Worm (Caenorhabditis elegans) whole organism, early embryonic: ENCODE measurements around the gene C25H3.3.

Experiments
- B0310.2 ChIP-seq: sonication (generic microtip); optimal IDR thresholded peaks from 2 replicates; lab custom pipeline; 2016; ENCODE audit warnings: mild to moderate bottlenecking, missing genetic modification characterization, missing compliant biosample characterization
- F13C5.2 ChIP-seq: sonication (generic microtip); optimal IDR thresholded peaks from 2 replicates; lab custom pipeline; 2017; ENCODE audit warnings: mild to moderate bottlenecking, missing genetic modification characterization, inconsistent platforms, missing compliant biosample characterization
- aly-1 ChIP-seq: sonication (generic microtip); optimal IDR thresholded peaks from 2 replicates; lab custom pipeline; 2016; ENCODE audit warnings: missing genetic modification characterization, missing compliant biosample characterization
- ama-1 ChIP-seq: fragments of 150-350 bp; optimal IDR thresholded peaks from 2 replicates; lab custom pipeline; 2014
- ceh-13 ChIP-seq: fragments of 200-800 bp; sonication (Bioruptor generic); optimal IDR thresholded peaks from 2 replicates; lab custom pipeline; 2018; ENCODE audit warnings: mild to moderate bottlenecking, missing genetic modification characterization, missing compliant biosample characterization
- ceh-36 ChIP-seq: sonication (generic microtip); optimal IDR thresholded peaks from 2 replicates; lab custom pipeline; 2016; ENCODE audit warnings: missing genetic modification characterization, inconsistent platforms, missing compliant biosample characterization
- ets-7 ChIP-seq: sonication (generic microtip); optimal IDR thresholded peaks from 2 replicates; lab custom pipeline; 2016; ENCODE audit warnings: missing genotype, missing genetic modification characterization, missing compliant biosample characterization
- flt-1 ChIP-seq: fragments of 200-800 bp; sonication (Bioruptor generic); IDR thresholded peaks from 2 replicates; pipeline ENCODE4 v1.3.6; 2022; ENCODE audit warnings: missing genetic modification characterization, missing compliant biosample characterization
- hmbx-1 ChIP-seq: sonication (generic microtip); optimal IDR thresholded peaks from 2 replicates; lab custom pipeline; 2016; ENCODE audit warnings: mild to moderate bottlenecking, missing genetic modification characterization, missing compliant biosample characterization
- hmg-4 ChIP-seq: fragments of 200-800 bp; sonication (Bioruptor generic); optimal IDR thresholded peaks from 2 replicates; lab custom pipeline; 2018; ENCODE audit warnings: mild to moderate bottlenecking, missing genetic modification characterization, missing compliant biosample characterization
- hnd-1 ChIP-seq: sonication (generic microtip); optimal IDR thresholded peaks from 2 replicates; lab custom pipeline; 2016; ENCODE audit warnings: missing genetic modification characterization, missing compliant biosample characterization
- pes-1 ChIP-seq: fragments of 200-800 bp; sonication (Bioruptor generic); IDR thresholded peaks from 2 replicates; pipeline ENCODE4 v1.3.6; 2022; ENCODE audit warnings: missing genetic modification reagents, missing genetic modification characterization, missing compliant biosample characterization
- scrt-1 ChIP-seq: fragments of 200-800 bp; sonication (Bioruptor generic); IDR thresholded peaks from 2 replicates; pipeline ENCODE4 v1.3.6; 2022; ENCODE audit warnings: missing genetic modification characterization, missing compliant biosample characterization
- sea-1 ChIP-seq: fragments of 200-800 bp; sonication (Bioruptor generic); conservative IDR thresholded peaks from 2 replicates; pipeline ENCODE4 v1.3.6; 2022; ENCODE audit warnings: missing genetic modification characterization, missing compliant biosample characterization
- tbx-11 ChIP-seq: fragments of 200-800 bp; sonication (Bioruptor generic); IDR thresholded peaks from 2 replicates; pipeline ENCODE4 v1.3.6; 2022; ENCODE audit warnings: missing genetic modification characterization, missing compliant biosample characterization
- tbx-37 ChIP-seq: fragments of 200-800 bp; sonication (Bioruptor generic); conservative IDR thresholded peaks from 2 replicates; pipeline ENCODE4 v1.3.6; 2022; ENCODE audit warnings: missing genetic modification reagents, missing genetic modification characterization, missing compliant biosample characterization
- tra-4 ChIP-seq: sonication (generic microtip); optimal IDR thresholded peaks from 2 replicates; lab custom pipeline; 2017; ENCODE audit warnings: missing genetic modification characterization, missing compliant biosample characterization

The C25H3.3 gene

DNA sequence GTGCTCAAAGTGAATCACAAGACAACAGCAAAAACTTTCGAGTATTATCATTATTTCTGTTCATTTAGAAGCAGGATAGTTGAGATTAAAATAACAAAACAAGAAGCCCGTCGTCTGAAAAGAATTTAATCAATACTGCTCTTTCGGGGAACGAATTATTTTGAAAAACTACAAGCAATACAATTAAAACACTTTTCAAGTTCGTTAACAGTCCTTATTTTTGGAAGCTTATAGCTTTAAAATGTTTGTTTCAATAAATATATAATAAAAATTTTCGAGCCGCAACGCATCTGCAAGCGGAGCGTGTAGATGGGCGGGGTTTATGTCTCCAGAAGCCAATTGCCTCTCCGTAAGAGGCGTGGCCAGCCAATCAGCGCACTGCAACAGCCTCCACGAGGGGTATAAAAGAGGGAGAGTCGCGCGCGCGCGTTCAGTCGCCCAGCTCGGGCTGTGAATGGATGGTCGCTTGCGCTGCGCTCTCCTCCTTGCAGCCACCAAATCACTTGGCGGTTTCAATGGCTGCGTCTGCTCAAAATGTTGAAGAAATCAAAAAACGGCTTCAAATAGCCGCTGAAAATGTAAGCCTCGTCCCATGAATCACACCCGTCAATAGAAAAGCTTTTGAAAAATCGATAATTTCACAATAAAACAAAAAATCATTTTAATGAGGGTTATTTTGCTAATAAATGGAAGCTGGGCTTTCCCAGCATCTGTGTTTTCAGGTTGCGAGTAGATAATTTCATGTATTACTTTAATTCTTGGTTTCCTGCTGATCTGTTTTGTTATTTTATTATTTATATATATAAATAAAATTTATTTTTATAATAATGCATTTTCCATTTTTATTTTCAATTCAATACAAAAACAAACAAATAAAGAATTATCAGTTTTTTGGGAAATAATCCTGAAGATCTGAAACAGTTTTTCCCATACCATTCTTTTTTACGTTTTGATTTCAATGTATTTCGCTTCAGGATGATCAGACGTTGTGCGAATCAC lies 33.0 kb upstream of the C25H3.3 start, which contains the start of the genes ift-43 and mdt-26:
TSS of gene ift-43 (minus strand) at position 51 of the 999 bp plus-strand sequence.
TSS of gene mdt-26 (plus strand) at position 446 of the 999 bp plus-strand sequence.
- TF ChIP-seq ets-7 (tag; lab: Kevin White, UChicago) (no peak), scrt-1 (GFP tag; lab: Robert Waterston, UW) (peak; percentile 76), tbx-37 (GFP tag; lab: Robert Waterston, UW) (peak; percentile 5; the same call in 1 of the 2 replicates), sea-1 (GFP tag; lab: Robert Waterston, UW) (peak; percentile 82), aly-1 (no peak), B0310.2 (tag; lab: Kevin White, UChicago) (peak; percentile 24), tbx-11 (GFP tag; lab: Robert Waterston, UW) (peak; percentile 67), tra-4 (tag; lab: Kevin White, UChicago) (no peak), ceh-36 (tag; lab: Kevin White, UChicago) (peak; percentile 27), ama-1 (peak; percentile 98), F13C5.2 (tag; lab: Kevin White, UChicago) (peak; percentile 46), flt-1 (GFP tag; lab: Robert Waterston, UW) (peak; percentile 54; the same call in 1 of the 2 replicates), pes-1 (GFP tag; lab: Robert Waterston, UW) (peak; percentile 67), hmg-4 (GFP tag; lab: Kevin White, UChicago) (peak; percentile 82)

DNA sequence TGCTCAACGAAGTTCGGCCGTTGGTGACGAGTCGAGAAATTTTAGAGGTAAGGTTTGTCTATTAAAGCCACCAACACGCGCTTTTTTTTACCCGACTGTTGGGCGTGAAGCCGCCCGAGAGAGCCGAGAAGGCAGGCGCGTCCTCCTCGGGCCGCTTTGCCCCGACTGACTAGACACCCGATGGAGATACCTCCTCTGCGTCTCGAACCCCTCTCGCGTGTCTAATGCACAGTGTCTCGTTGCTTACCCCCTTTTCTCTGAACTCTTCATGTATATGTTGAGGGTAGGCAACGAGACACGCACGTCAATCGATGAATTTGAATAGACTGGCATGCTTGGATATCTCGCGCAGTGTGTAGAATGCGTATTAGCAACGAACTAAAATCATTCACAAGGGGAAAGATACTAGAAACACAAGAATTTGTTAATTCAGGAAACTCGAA lies 32.2 kb upstream of the C25H3.3 start:
- peak; percentile 96 for TF ChIP-seq ama-1
- peak; percentile 83 for TF ChIP-seq pes-1 (GFP tag; lab: Robert Waterston, UW)
- TF ChIP-seq hnd-1 (tag; lab: Kevin White, UChicago), result peak; percentile 64
- TF ChIP-seq tbx-37 (GFP tag; lab: Robert Waterston, UW), result peak; percentile 72
- TF ChIP-seq aly-1, result peak; percentile 83
- peak; percentile 66 for TF ChIP-seq ceh-36 (tag; lab: Kevin White, UChicago)
- TF ChIP-seq tra-4 (tag; lab: Kevin White, UChicago), result peak; percentile 72
- peak; percentile 82 for TF ChIP-seq B0310.2 (tag; lab: Kevin White, UChicago)
- TF ChIP-seq scrt-1 (GFP tag; lab: Robert Waterston, UW), result peak; percentile 90
- peak; percentile 92 for TF ChIP-seq hmg-4 (GFP tag; lab: Kevin White, UChicago)
- TF ChIP-seq flt-1 (GFP tag; lab: Robert Waterston, UW), result peak; percentile 73
- peak; percentile 40 for TF ChIP-seq ets-7 (tag; lab: Kevin White, UChicago)
- TF ChIP-seq F13C5.2 (tag; lab: Kevin White, UChicago), result peak; percentile 73
- TF ChIP-seq hmbx-1 (tag; lab: Kevin White, UChicago), result peak; percentile 78
- peak; percentile 93 for TF ChIP-seq sea-1 (GFP tag; lab: Robert Waterston, UW)
- peak; percentile 80 for TF ChIP-seq tbx-11 (GFP tag; lab: Robert Waterston, UW)
- peak; percentile 19 for TF ChIP-seq ceh-13 (GFP tag; lab: Kevin White, UChicago)

DNA sequence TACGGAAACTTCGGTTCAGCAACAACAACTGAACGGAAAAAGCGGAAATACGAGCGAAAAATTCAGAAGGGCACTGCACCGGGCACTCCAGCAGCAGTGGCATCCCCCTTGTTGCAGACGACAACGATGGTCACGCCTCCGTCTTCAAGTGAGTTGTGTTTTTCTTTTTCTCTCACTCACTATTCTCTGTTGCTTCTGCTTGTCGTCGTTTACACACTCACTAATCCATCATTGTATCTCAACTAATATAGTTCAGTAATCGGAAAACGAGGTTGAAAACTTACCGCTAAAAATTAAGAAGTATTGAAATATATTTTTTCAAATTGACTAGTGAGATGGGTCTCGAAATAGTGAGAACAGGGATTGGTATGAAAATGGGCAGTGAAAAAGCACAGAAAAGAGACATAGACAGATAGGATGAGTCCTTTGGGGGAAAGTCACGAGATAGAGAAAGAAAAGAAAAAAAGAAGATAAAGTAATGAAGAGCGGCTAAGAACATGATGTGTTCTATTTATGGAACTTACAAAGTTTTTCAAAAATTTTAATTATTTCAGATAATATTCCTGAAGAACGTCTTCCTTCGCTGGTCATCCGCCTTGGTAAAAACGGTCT lies 30.7 kb upstream of the C25H3.3 start:
- TF ChIP-seq aly-1, result no peak
- no peak for TF ChIP-seq hmbx-1 (tag; lab: Kevin White, UChicago)
- no peak for TF ChIP-seq hmg-4 (GFP tag; lab: Kevin White, UChicago)
- TF ChIP-seq tra-4 (tag; lab: Kevin White, UChicago), result no peak
- no peak for TF ChIP-seq sea-1 (GFP tag; lab: Robert Waterston, UW)
- TF ChIP-seq hnd-1 (tag; lab: Kevin White, UChicago), result no peak
- no peak for TF ChIP-seq ceh-13 (GFP tag; lab: Kevin White, UChicago)
- no peak for TF ChIP-seq B0310.2 (tag; lab: Kevin White, UChicago)
- no peak for TF ChIP-seq flt-1 (GFP tag; lab: Robert Waterston, UW)

DNA sequence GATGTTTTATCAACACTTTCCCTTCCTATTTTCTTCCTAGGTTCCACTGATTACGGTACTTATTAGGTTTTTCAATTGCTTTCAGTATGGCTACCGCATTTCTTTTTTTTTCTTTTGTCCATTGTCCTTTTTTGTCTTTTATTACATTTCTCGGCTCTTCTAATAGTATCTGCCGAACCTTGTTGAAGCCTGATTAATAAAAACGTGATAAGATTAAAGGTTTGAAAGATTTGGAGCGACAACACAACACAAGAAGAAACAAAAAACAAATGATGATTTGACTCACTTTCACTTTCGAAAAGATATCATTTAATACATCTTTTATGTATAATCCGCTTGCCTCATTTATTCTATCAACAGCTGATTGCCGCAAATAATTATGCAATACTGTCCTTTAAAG lies 29.0 kb upstream of the C25H3.3 start, which contains the start of gene C25H3.15:
TSS of gene C25H3.15 (plus strand) at position 301 of the 400 bp plus-strand sequence.
- TF ChIP-seq tbx-11 (GFP tag; lab: Robert Waterston, UW) (no peak), ceh-36 (tag; lab: Kevin White, UChicago) (no peak), sea-1 (GFP tag; lab: Robert Waterston, UW) (no peak), ets-7 (tag; lab: Kevin White, UChicago) (no peak), tra-4 (tag; lab: Kevin White, UChicago) (no peak), hmbx-1 (tag; lab: Kevin White, UChicago) (no peak), pes-1 (GFP tag; lab: Robert Waterston, UW) (no peak), flt-1 (GFP tag; lab: Robert Waterston, UW) (no peak), ceh-13 (GFP tag; lab: Kevin White, UChicago) (no peak), hmg-4 (GFP tag; lab: Kevin White, UChicago) (no peak)

DNA sequence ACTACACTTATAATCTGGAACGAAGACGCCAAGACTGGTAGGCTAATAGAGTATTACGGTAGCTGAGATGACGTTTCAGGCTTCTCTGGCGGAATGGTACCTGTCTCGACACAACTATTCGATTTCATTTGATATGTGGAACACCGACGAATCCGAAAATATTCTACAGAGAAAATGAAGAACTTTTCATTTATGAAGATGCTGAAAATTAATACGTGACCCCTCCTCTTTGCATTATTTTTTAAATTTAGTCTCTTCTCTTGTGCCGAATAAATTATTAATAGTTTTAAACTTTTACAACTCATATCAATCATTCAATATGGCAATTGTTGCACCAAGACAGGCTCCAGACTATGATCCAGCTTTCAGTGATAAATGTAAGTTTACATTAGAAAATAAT lies 28.0 kb upstream of the C25H3.3 start, which contains the start of gene C25H3.16:
TSS of gene C25H3.16 (plus strand) at position 301 of the 400 bp plus-strand sequence.
- no peak for TF ChIP-seq hnd-1 (tag; lab: Kevin White, UChicago)
- TF ChIP-seq ets-7 (tag; lab: Kevin White, UChicago), result no peak
- no peak for TF ChIP-seq tra-4 (tag; lab: Kevin White, UChicago)
- no peak for TF ChIP-seq hmg-4 (GFP tag; lab: Kevin White, UChicago)
- TF ChIP-seq scrt-1 (GFP tag; lab: Robert Waterston, UW), result no peak
- no peak for TF ChIP-seq ceh-36 (tag; lab: Kevin White, UChicago)
- TF ChIP-seq sea-1 (GFP tag; lab: Robert Waterston, UW), result no peak
- TF ChIP-seq B0310.2 (tag; lab: Kevin White, UChicago), result no peak
- no peak for TF ChIP-seq ceh-13 (GFP tag; lab: Kevin White, UChicago)
- TF ChIP-seq F13C5.2 (tag; lab: Kevin White, UChicago), result no peak
- TF ChIP-seq pes-1 (GFP tag; lab: Robert Waterston, UW), result no peak
- no peak for TF ChIP-seq flt-1 (GFP tag; lab: Robert Waterston, UW)
- TF ChIP-seq hmbx-1 (tag; lab: Kevin White, UChicago), result no peak
- TF ChIP-seq aly-1, result no peak
- TF ChIP-seq ama-1, result no peak
- no peak for TF ChIP-seq tbx-37 (GFP tag; lab: Robert Waterston, UW)
- TF ChIP-seq tbx-11 (GFP tag; lab: Robert Waterston, UW), result no peak
